Worm (Caenorhabditis elegans) whole organism, L4/young adult: Measurements from ENCODE around the gene F55A11.8.
A peak's percentile ranks its signal among the peaks of the same experiment; 100 is the strongest.

Experiments used
- W03F9.2 ChIP-seq: fragments of 150-350 bp; optimal IDR thresholded peaks from 2 replicates; lab custom pipeline; 2014; ENCODE audit warnings: missing biosample characterization, missing genetic modification characterization
- dao-5 ChIP-seq: sonication (generic microtip); optimal IDR thresholded peaks from 2 replicates; lab custom pipeline; 2016; ENCODE audit warnings: missing genotype, missing genetic modification characterization, moderate library complexity, missing compliant biosample characterization
- him-1 ChIP-seq: sonication (generic microtip); optimal IDR thresholded peaks from 2 replicates; lab custom pipeline; 2016; ENCODE audit warnings: missing genotype, missing genetic modification reagents, missing genetic modification characterization, missing compliant biosample characterization

The F55A11.8 gene

ce11 chrV:11800486-11800885 is 12.5 kb downstream of the F55A11.8 start:
- TF ChIP-seq him-1 (tag; lab: Kevin White, UChicago) (no peak), W03F9.2 (no peak), dao-5 (no peak)

- TF ChIP-seq W03F9.2 = no peak
- no peak for TF ChIP-seq him-1 (tag; lab: Kevin White, UChicago)
- TF ChIP-seq dao-5 = no peak
These were observed 13.3 kb downstream of the F55A11.8 start for ce11 chrV:11801076-11801849.

ce11 chrV:11802508-11802907 is 14.5 kb downstream of the F55A11.8 start:
- no peak for TF ChIP-seq him-1 (tag; lab: Kevin White, UChicago)
- TF ChIP-seq W03F9.2 = no peak
- TF ChIP-seq dao-5 = no peak

ce11 chrV:11803518-11803994 is 15.6 kb downstream of the F55A11.8 start:
- TF ChIP-seq W03F9.2 (no peak), him-1 (tag; lab: Kevin White, UChicago) (no peak), dao-5 (no peak)

- TF ChIP-seq W03F9.2 (no peak), him-1 (tag; lab: Kevin White, UChicago) (no peak), dao-5 (no peak)
These were observed 21.9 kb downstream of the F55A11.8 start for ce11 chrV:11809935-11810334.

- no peak for TF ChIP-seq dao-5
- no peak for TF ChIP-seq W03F9.2
- no peak for TF ChIP-seq him-1 (tag; lab: Kevin White, UChicago)
These were observed 23.9 kb downstream of the F55A11.8 start, which contains the start of gene D2023.3 for ce11 chrV:11811921-11812320. D2023.3 (minus strand) TSS chrV:11812021.

- no peak for TF ChIP-seq him-1 (tag; lab: Kevin White, UChicago)
- TF ChIP-seq W03F9.2 = no peak
These were observed 27.6 kb downstream of the F55A11.8 start for ce11 chrV:11815566-11815965.

ce11 chrV:11817263-11817726 is 29.3 kb downstream of the F55A11.8 start:
- TF ChIP-seq W03F9.2 (no peak), him-1 (tag; lab: Kevin White, UChicago) (no peak), dao-5 (no peak)

- no peak for TF ChIP-seq dao-5
- no peak for TF ChIP-seq him-1 (tag; lab: Kevin White, UChicago)
- no peak for TF ChIP-seq W03F9.2
These were observed 30.1 kb downstream of the F55A11.8 start for ce11 chrV:11818064-11818463.

- no peak for TF ChIP-seq W03F9.2
- TF ChIP-seq dao-5 = no peak
- no peak for TF ChIP-seq him-1 (tag; lab: Kevin White, UChicago)
These were observed 30.8 kb downstream of the F55A11.8 start for ce11 chrV:11818786-11819185.

- TF ChIP-seq W03F9.2 = no peak
- no peak for TF ChIP-seq dao-5
- no peak for TF ChIP-seq him-1 (tag; lab: Kevin White, UChicago)
These were observed 31.5 kb downstream of the F55A11.8 start for ce11 chrV:11819451-11819850.

- TF ChIP-seq W03F9.2 = no peak
- TF ChIP-seq dao-5 = no peak
- no peak for TF ChIP-seq him-1 (tag; lab: Kevin White, UChicago)
These were observed 32.6 kb downstream of the F55A11.8 start for ce11 chrV:11820551-11820950.

ce11 chrV:11822461-11822939 is 34.5 kb downstream of the F55A11.8 start, which contains the start of gene pyc-1:
pyc-1 (minus strand) TSS chrV:11822529.
- TF ChIP-seq him-1 (tag; lab: Kevin White, UChicago) = no peak
- peak; percentile 8 for TF ChIP-seq W03F9.2

- TF ChIP-seq W03F9.2 = peak; percentile 35
- no peak for TF ChIP-seq him-1 (tag; lab: Kevin White, UChicago)
- no peak for TF ChIP-seq dao-5
These were observed 36.0 kb downstream of the F55A11.8 start for ce11 chrV:11823978-11824377.

ce11 chrV:11825662-11826061 is 37.7 kb downstream of the F55A11.8 start, which contains the start of gene D2023.4:
D2023.4 (minus strand) TSS chrV:11825762.
- TF ChIP-seq W03F9.2 (no peak), him-1 (tag; lab: Kevin White, UChicago) (no peak)
